Fruit fly (Drosophila melanogaster) whole organism: ENCODE measurements around the gene numb.

Source experiments
- CG8478 ChIP-seq: fragments of >200 bp; optimal IDR thresholded peaks from 2 replicates; lab custom pipeline; 2018; ENCODE audit warnings: inconsistent platforms
- Dll ChIP-seq: fragments of >200 bp; optimal IDR thresholded peaks from 2 replicates; lab custom pipeline; 2017
- EcR ChIP-seq, 2 experiments: fragments of >200 bp; optimal IDR thresholded peaks; 2 replicates each; lab custom pipeline; 2017; ENCODE audit warnings: missing biosample characterization in 2 of 2, missing genetic modification characterization in 2 of 2, missing genetic modification reagents in 2 of 2
- pan ChIP-seq: fragments of >200 bp; optimal IDR thresholded peaks from 2 replicates; lab custom pipeline; 2017
- psq ChIP-seq: fragments of >200 bp; optimal IDR thresholded peaks from 2 replicates; lab custom pipeline; 2017
- usp ChIP-seq: fragments of >200 bp; optimal IDR thresholded peaks from 2 replicates; lab custom pipeline; 2017; ENCODE audit warnings: missing biosample characterization, missing genetic modification characterization, mixed read lengths

The numb gene

dm6 chr2L:9448322-9449256, 11.3 kb downstream of the numb start:
- TF ChIP-seq CG8478 (lab: Kevin White, UChicago) (peak; percentile 42), psq (lab: Kevin White, UChicago) (no peak), usp (GFP tag; lab: Kevin White, UChicago) (no peak), EcR (GFP tag; optimal IDR thresholded peaks at IDR 0.05; lab: Kevin White, UChicago) (no peak), Dll (lab: Kevin White, UChicago) (no peak), pan (no peak)

dm6 chr2L:9449257-9449972, 12.1 kb downstream of the numb start:
- TF ChIP-seq CG8478 (lab: Kevin White, UChicago): no peak
- TF ChIP-seq pan: no peak
- TF ChIP-seq usp (GFP tag; lab: Kevin White, UChicago): no peak
- TF ChIP-seq Dll (lab: Kevin White, UChicago): no peak
- no peak for TF ChIP-seq psq (lab: Kevin White, UChicago)
- no peak for TF ChIP-seq EcR (GFP tag; optimal IDR thresholded peaks at IDR 0.05; lab: Kevin White, UChicago)

DNA sequence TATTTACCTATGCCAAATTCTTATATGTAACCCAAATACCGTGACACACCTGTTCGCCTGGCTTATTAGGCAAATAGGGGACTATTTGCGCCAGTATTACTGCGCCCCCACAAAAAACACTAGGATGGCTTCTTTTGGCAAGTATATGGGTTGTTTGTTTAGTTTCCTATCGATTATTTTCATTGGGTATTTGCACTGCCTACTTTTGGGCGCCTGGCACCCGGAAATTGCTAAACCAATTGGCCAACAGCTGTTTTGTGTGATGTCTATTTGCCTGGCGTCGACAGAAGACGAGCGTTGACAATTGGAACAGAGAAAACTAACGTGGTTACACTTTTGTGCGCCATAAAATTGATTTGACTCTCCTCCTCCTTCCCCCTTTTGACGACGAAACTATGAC, 15.7 kb downstream of the numb start:
- no peak for TF ChIP-seq pan
- no peak for TF ChIP-seq EcR (GFP tag; optimal IDR thresholded peaks at IDR 0.05; lab: Kevin White, UChicago)
- no peak for TF ChIP-seq Dll (lab: Kevin White, UChicago)
- no peak for TF ChIP-seq psq (lab: Kevin White, UChicago)
- no peak for TF ChIP-seq CG8478 (lab: Kevin White, UChicago)
- no peak for TF ChIP-seq usp (GFP tag; lab: Kevin White, UChicago)

DNA sequence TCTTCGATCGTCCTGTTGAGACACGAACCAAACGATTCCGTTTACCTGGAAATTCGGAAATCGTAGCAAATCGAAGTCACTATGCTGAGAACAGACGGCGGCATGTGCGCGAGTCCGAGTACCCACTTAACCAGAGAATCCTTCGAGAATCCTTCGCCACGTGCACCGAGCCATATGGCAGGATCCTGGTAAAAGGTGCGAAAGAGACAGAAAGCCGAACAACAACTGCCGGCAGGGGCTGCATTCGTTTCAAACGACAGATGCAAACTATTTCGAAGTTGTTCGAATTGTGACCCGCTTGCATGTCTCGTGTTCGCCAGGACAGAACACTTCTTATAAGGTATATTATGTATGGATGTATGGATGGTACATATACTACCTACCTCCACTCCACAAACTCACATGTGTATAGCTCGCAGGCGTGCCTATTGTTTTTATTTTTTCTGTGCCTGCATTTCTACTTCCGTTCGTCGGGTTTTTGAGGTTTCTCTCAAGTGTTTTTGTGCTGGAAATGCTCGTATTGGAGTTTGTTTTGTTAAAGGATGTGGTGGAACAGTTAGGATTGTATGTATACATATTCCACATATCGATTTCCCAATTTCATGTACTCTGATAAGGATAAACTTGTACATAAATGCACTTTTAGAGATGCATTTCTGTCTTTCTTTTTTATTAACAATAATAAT, 17.2 kb downstream of the numb start:
- no peak for TF ChIP-seq usp (GFP tag; lab: Kevin White, UChicago)
- TF ChIP-seq CG8478 (lab: Kevin White, UChicago): no peak
- no peak for TF ChIP-seq Dll (lab: Kevin White, UChicago)
- no peak for TF ChIP-seq pan
- TF ChIP-seq psq (lab: Kevin White, UChicago): no peak
- no peak for TF ChIP-seq EcR (GFP tag; optimal IDR thresholded peaks at IDR 0.05; lab: Kevin White, UChicago)

DNA sequence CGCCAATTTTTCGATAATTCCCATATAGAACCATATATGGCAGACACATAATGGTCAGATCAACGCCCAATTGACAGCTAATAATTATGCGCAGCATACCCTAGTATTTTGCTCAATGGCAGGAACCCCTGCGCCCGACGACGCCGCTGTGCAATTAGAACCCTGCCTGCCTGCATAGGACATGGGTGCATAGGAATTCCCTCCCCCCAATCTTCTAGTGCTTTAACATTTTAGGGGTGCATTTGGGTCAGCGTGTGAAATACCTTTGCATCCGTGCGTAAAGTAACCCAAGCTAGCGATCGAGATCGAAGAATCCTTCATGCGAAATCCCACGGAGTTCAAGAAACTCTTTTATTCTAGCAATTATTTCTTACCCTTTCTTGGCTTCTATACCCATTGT, 17.9 kb downstream of the numb start:
- no peak for TF ChIP-seq usp (GFP tag; lab: Kevin White, UChicago)
- no peak for TF ChIP-seq psq (lab: Kevin White, UChicago)
- TF ChIP-seq pan: no peak
- TF ChIP-seq Dll (lab: Kevin White, UChicago): no peak
- no peak for TF ChIP-seq EcR (GFP tag; optimal IDR thresholded peaks at IDR 0.05; lab: Kevin White, UChicago)
- no peak for TF ChIP-seq CG8478 (lab: Kevin White, UChicago)

- TF ChIP-seq EcR (GFP tag; optimal IDR thresholded peaks at IDR 0.05; lab: Kevin White, UChicago) (no peak), pan (no peak), usp (GFP tag; lab: Kevin White, UChicago) (no peak), Dll (lab: Kevin White, UChicago) (no peak), psq (lab: Kevin White, UChicago) (no peak), CG8478 (lab: Kevin White, UChicago) (no peak)
These were observed 20.2 kb downstream of the numb start for dm6 chr2L:9457456-9457855.

- TF ChIP-seq Dll (lab: Kevin White, UChicago) (no peak), EcR (GFP tag; optimal IDR thresholded peaks at IDR 0.05; lab: Kevin White, UChicago) (peak; percentile 42 to 64)
These were observed 20.6 kb downstream of the numb start for dm6 chr2L:9457865-9458264.

DNA sequence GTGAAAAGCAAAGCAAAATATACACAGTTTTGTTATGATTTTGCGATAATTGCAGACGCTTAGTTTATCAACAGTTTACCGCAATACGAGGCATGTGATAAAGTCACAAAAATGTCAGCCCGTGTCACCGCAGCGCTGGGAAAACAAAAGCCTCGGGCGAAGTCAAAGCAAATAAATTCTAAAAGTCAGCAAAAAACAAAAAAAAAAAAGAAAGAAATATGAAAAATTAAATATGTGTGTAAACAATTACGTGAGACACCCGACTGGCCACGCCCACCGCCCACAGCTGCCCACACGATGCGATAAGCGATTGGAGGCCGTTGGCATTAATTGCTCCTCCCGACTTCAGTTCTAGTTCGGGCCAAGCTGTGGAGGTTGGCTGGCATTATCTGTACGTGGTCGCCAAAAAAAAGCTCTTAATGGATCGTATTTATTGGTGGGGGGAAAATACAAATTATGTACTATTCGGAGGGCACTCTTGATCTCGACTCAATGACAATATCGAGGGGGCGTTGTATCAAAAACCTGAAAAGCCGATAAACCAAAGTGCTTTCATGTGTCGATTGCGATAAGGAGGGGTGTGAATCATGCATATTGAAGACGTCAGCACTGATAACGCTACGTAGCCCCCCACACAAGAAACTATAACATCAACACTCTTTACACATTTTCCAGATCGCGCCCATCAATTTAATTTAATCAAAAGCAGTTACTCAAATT, 22.3 kb downstream of the numb start:
- TF ChIP-seq psq (lab: Kevin White, UChicago) (no peak), CG8478 (lab: Kevin White, UChicago) (no peak), EcR (GFP tag; optimal IDR thresholded peaks at IDR 0.05; lab: Kevin White, UChicago) (no peak), Dll (lab: Kevin White, UChicago) (no peak), usp (GFP tag; lab: Kevin White, UChicago) (no peak), pan (no peak)

DNA sequence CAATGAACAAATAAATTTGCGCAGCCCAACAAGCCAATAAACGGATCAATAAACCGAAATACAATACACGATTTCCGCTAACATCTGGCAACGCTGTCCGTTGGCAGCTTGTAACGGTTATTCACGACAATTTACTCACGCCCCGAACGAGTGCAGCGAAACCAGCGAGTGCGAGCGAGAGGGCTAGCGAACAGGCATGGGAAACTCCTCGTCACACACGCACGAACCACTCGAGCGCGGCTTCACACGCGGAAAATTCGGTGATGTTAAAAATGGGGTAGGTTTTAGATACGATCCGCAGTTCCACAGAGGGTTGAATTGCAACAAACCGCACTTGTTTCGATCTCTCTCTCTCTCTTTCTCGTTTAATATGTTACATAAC, 22.8 kb downstream of the numb start:
- TF ChIP-seq EcR (GFP tag; optimal IDR thresholded peaks at IDR 0.05; lab: Kevin White, UChicago) (no peak), CG8478 (lab: Kevin White, UChicago) (no peak), Dll (lab: Kevin White, UChicago) (no peak), pan (no peak), usp (GFP tag; lab: Kevin White, UChicago) (no peak)

dm6 chr2L:9464455-9465063, 27.3 kb downstream of the numb start:
- TF ChIP-seq pan: no peak
- TF ChIP-seq CG8478 (lab: Kevin White, UChicago): no peak
- TF ChIP-seq Dll (lab: Kevin White, UChicago): no peak
- TF ChIP-seq psq (lab: Kevin White, UChicago): no peak
- TF ChIP-seq EcR (GFP tag; optimal IDR thresholded peaks at IDR 0.05; lab: Kevin White, UChicago): no peak
- no peak for TF ChIP-seq usp (GFP tag; lab: Kevin White, UChicago)
